Fruit fly (Drosophila melanogaster): Measurements from ENCODE around the gene CG7611.

Gene CG7611

dm6 chr3L:21523059-21523836 is at the start of gene CG7611:
Gene CG7611, plus strand, starts transcription at chr3L:21523186.
- TF ChIP-seq CG17806 (tag; optimal IDR thresholded peaks at IDR 0.05) (no peak), CG9948 (tag; optimal IDR thresholded peaks at IDR 0.05) (no peak), CG14655 (GFP tag; optimal IDR thresholded peaks at IDR 0.05) (no peak), EcR (GFP tag; optimal IDR thresholded peaks at IDR 0.05) (peak; percentile 15)

- TF ChIP-seq D1 (tag; optimal IDR thresholded peaks at IDR 0.05) (no peak), CG12605 (GFP tag; IDR thresholded peaks at IDR 0.05) (no peak), Pif1A (GFP tag; optimal IDR thresholded peaks at IDR 0.05) (no peak), CG4496 (GFP tag; IDR thresholded peaks at IDR 0.05) (no peak), CG14655 (GFP tag; optimal IDR thresholded peaks at IDR 0.05) (no peak), CG8301 (tag; optimal IDR thresholded peaks at IDR 0.05) (no peak)
Observed at dm6 chr3L:21476429-21477006, 46.5 kb upstream of the CG7611 start, which contains the start of gene croc. Gene croc, minus strand, starts transcription at chr3L:21476479.

dm6 chr3L:21477866-21478265 is 45.1 kb upstream of the CG7611 start:
- no peak for TF ChIP-seq CG13204 (GFP tag; optimal IDR thresholded peaks at IDR 0.05)
- TF ChIP-seq CG17806 (tag; optimal IDR thresholded peaks at IDR 0.05): no peak
- TF ChIP-seq D1 (tag; optimal IDR thresholded peaks at IDR 0.05): no peak
- no peak for TF ChIP-seq CG12605 (GFP tag; IDR thresholded peaks at IDR 0.05)
- no peak for TF ChIP-seq CG10348 (GFP tag; IDR thresholded peaks at IDR 0.05)
- no peak for TF ChIP-seq EcR (GFP tag; optimal IDR thresholded peaks at IDR 0.05)
- TF ChIP-seq Pif1B (GFP tag; optimal IDR thresholded peaks at IDR 0.05): no peak
- TF ChIP-seq Pif1A (GFP tag; optimal IDR thresholded peaks at IDR 0.05): no peak
- TF ChIP-seq Ets98B (GFP tag; IDR thresholded peaks at IDR 0.05): no peak
- TF ChIP-seq fd96Ca (GFP tag; IDR thresholded peaks at IDR 0.05): no peak
- no peak for TF ChIP-seq CG32121 (GFP tag; IDR thresholded peaks at IDR 0.05)
- TF ChIP-seq CG34367 (tag; optimal IDR thresholded peaks at IDR 0.05): no peak
- TF ChIP-seq CG14655 (GFP tag; optimal IDR thresholded peaks at IDR 0.05): no peak
- no peak for TF ChIP-seq CG9948 (tag; optimal IDR thresholded peaks at IDR 0.05)
- TF ChIP-seq CG4496 (GFP tag; IDR thresholded peaks at IDR 0.05): no peak
- TF ChIP-seq Snoo (tag; optimal IDR thresholded peaks at IDR 0.05): no peak

dm6 chr3L:21479636-21480035 is 43.4 kb upstream of the CG7611 start:
- TF ChIP-seq CG34367 (tag; optimal IDR thresholded peaks at IDR 0.05): peak; percentile 42
- TF ChIP-seq Pif1A (GFP tag; optimal IDR thresholded peaks at IDR 0.05): peak; percentile 82
- peak; percentile 43 for TF ChIP-seq CG8301 (tag; optimal IDR thresholded peaks at IDR 0.05)
- TF ChIP-seq D1 (tag; optimal IDR thresholded peaks at IDR 0.05): no peak
- peak; percentile 68; the same call in 1 of the 2 replicates for TF ChIP-seq CG12605 (GFP tag; IDR thresholded peaks at IDR 0.05)
- peak; percentile 75 for TF ChIP-seq Ets98B (GFP tag; IDR thresholded peaks at IDR 0.05)
- no peak for TF ChIP-seq CG13204 (GFP tag; optimal IDR thresholded peaks at IDR 0.05)
- TF ChIP-seq CG14655 (GFP tag; optimal IDR thresholded peaks at IDR 0.05): peak; percentile 48
- TF ChIP-seq gl (tag; optimal IDR thresholded peaks at IDR 0.05): peak; percentile 66
- no peak for TF ChIP-seq CG9948 (tag; optimal IDR thresholded peaks at IDR 0.05)
- TF ChIP-seq CG17806 (tag; optimal IDR thresholded peaks at IDR 0.05): no peak
- TF ChIP-seq Snoo (tag; optimal IDR thresholded peaks at IDR 0.05): peak; percentile 87
- peak; percentile 33 for TF ChIP-seq Pif1B (GFP tag; optimal IDR thresholded peaks at IDR 0.05)
- TF ChIP-seq rn (GFP tag; IDR thresholded peaks at IDR 0.05): 0 out of 2 replicates have a peak, but pooled peaks have one; percentile 24
- no peak for TF ChIP-seq EcR (GFP tag; optimal IDR thresholded peaks at IDR 0.05)
- no peak for TF ChIP-seq CG10348 (GFP tag; IDR thresholded peaks at IDR 0.05)
- TF ChIP-seq fd96Ca (GFP tag; IDR thresholded peaks at IDR 0.05): peak; percentile 70; the same call in 1 of the 3 replicates
- TF ChIP-seq CG4496 (GFP tag; IDR thresholded peaks at IDR 0.05): peak; percentile 92
- no peak for TF ChIP-seq CG8159 (tag; optimal IDR thresholded peaks at IDR 0.05)
- no peak for TF ChIP-seq CG15710 (tag; optimal IDR thresholded peaks at IDR 0.05)
- TF ChIP-seq CG32121 (GFP tag; IDR thresholded peaks at IDR 0.05): peak; percentile 66; the same call in 1 of the 2 replicates

dm6 chr3L:21482100-21482499 is 40.9 kb upstream of the CG7611 start:
- no peak for TF ChIP-seq rn (GFP tag; IDR thresholded peaks at IDR 0.05)
- TF ChIP-seq Ets98B (GFP tag; IDR thresholded peaks at IDR 0.05): no peak
- TF ChIP-seq gl (tag; optimal IDR thresholded peaks at IDR 0.05): no peak
- no peak for TF ChIP-seq CG8159 (tag; optimal IDR thresholded peaks at IDR 0.05)
- no peak for TF ChIP-seq CG34367 (tag; optimal IDR thresholded peaks at IDR 0.05)
- TF ChIP-seq CG14655 (GFP tag; optimal IDR thresholded peaks at IDR 0.05): no peak
- TF ChIP-seq CG32121 (GFP tag; IDR thresholded peaks at IDR 0.05): no peak
- TF ChIP-seq CG15710 (tag; optimal IDR thresholded peaks at IDR 0.05): no peak
- no peak for TF ChIP-seq CG13204 (GFP tag; optimal IDR thresholded peaks at IDR 0.05)
- TF ChIP-seq CG8301 (tag; optimal IDR thresholded peaks at IDR 0.05): no peak
- no peak for TF ChIP-seq CG4496 (GFP tag; IDR thresholded peaks at IDR 0.05)
- no peak for TF ChIP-seq CG12605 (GFP tag; IDR thresholded peaks at IDR 0.05)

- no peak for TF ChIP-seq CG8301 (tag; optimal IDR thresholded peaks at IDR 0.05)
- TF ChIP-seq CG34367 (tag; optimal IDR thresholded peaks at IDR 0.05): no peak
- no peak for TF ChIP-seq CG9948 (tag; optimal IDR thresholded peaks at IDR 0.05)
- no peak for TF ChIP-seq CG15710 (tag; optimal IDR thresholded peaks at IDR 0.05)
- no peak for TF ChIP-seq Snoo (tag; optimal IDR thresholded peaks at IDR 0.05)
- no peak for TF ChIP-seq CG10348 (GFP tag; IDR thresholded peaks at IDR 0.05)
- TF ChIP-seq Pif1B (GFP tag; optimal IDR thresholded peaks at IDR 0.05): no peak
- no peak for TF ChIP-seq CG13204 (GFP tag; optimal IDR thresholded peaks at IDR 0.05)
- TF ChIP-seq D1 (tag; optimal IDR thresholded peaks at IDR 0.05): no peak
- no peak for TF ChIP-seq Pif1A (GFP tag; optimal IDR thresholded peaks at IDR 0.05)
- TF ChIP-seq CG12605 (GFP tag; IDR thresholded peaks at IDR 0.05): no peak
- TF ChIP-seq CG32121 (GFP tag; IDR thresholded peaks at IDR 0.05): no peak
- no peak for TF ChIP-seq fd96Ca (GFP tag; IDR thresholded peaks at IDR 0.05)
- TF ChIP-seq EcR (GFP tag; optimal IDR thresholded peaks at IDR 0.05): no peak
- TF ChIP-seq gl (tag; optimal IDR thresholded peaks at IDR 0.05): no peak
Observed at dm6 chr3L:21483837-21484236, 39.1 kb upstream of the CG7611 start.

All from whole organism, pupa.